Worm (Caenorhabditis elegans) whole organism, mixed stage, embryonic: ENCODE results near the gene str-44.
A peak's percentile ranks its signal among the peaks of the same experiment; 100 is the strongest.

Source experiments
- M03D4.4 ChIP-seq: sonication (generic microtip); optimal IDR thresholded peaks from 2 replicates; lab custom pipeline; 2017; ENCODE audit warnings: mild to moderate bottlenecking, missing genetic modification characterization, missing compliant biosample characterization
- blmp-1 ChIP-seq: fragments of 150-350 bp; optimal IDR thresholded peaks from 2 replicates; lab custom pipeline; 2014; ENCODE audit warnings: missing biosample characterization, missing genetic modification characterization
- ceh-83 ChIP-seq: fragments of 200-800 bp; sonication (Bioruptor generic); optimal IDR thresholded peaks from 2 replicates; lab custom pipeline; 2018; ENCODE audit warnings: mild to moderate bottlenecking, missing genetic modification characterization, missing compliant biosample characterization
- cnd-1 ChIP-seq: fragments of 200-800 bp; sonication (Bioruptor generic); optimal IDR thresholded peaks from 2 replicates; lab custom pipeline; 2018; ENCODE audit warnings: mild to moderate bottlenecking, missing genetic modification characterization, missing compliant biosample characterization
- elt-3 ChIP-seq: fragments of 150-350 bp; optimal IDR thresholded peaks from 2 replicates; lab custom pipeline; 2014; ENCODE audit warnings: missing biosample characterization, missing genetic modification characterization
- lin-13 ChIP-seq: fragments of 150-350 bp; optimal IDR thresholded peaks from 2 replicates; lab custom pipeline; 2014; ENCODE audit warnings: missing biosample characterization, missing genetic modification characterization
- mls-2 ChIP-seq: sonication (generic microtip); optimal IDR thresholded peaks from 2 replicates; lab custom pipeline; 2016; ENCODE audit warnings: mild to moderate bottlenecking, missing genetic modification characterization, moderate library complexity, missing compliant biosample characterization
- snpc-4 ChIP-seq: fragments of 150-350 bp; optimal IDR thresholded peaks from 2 replicates; lab custom pipeline; 2014; ENCODE audit warnings: missing biosample characterization, missing genetic modification characterization
- unc-62 ChIP-seq: fragments of 150-350 bp; optimal IDR thresholded peaks from 2 replicates; lab custom pipeline; 2014; ENCODE audit warnings: missing biosample characterization, missing genetic modification reagents, missing genetic modification characterization
- ztf-11 ChIP-seq: fragments of 150-350 bp; optimal IDR thresholded peaks from 2 replicates; lab custom pipeline; 2014; ENCODE audit warnings: missing biosample characterization, missing genetic modification characterization

ce11 chrIV:7149020-7149601, 27.9 kb upstream of the str-44 start, which contains the start of gene C34D4.4:
- TF ChIP-seq snpc-4 (tag; lab: Kevin White, UChicago) (no peak), unc-62 (GFP tag; lab: Kevin White, UChicago) (no peak), elt-3 (no peak), ztf-11 (no peak), cnd-1 (tag; lab: Kevin White, UChicago) (no peak), M03D4.4 (tag; lab: Kevin White, UChicago) (no peak), lin-13 (peak; percentile 8), blmp-1 (tag; lab: Kevin White, UChicago) (no peak), mls-2 (tag; lab: Kevin White, UChicago) (no peak), ceh-83 (GFP tag; lab: Kevin White, UChicago) (no peak)
